Worm (Caenorhabditis elegans) whole organism, L3 larva: ENCODE results near the gene rab-39.

Experiments
- ama-1 ChIP-seq: fragments of 150-350 bp; optimal IDR thresholded peaks from 2 replicates; lab custom pipeline; 2018
- ceh-82 ChIP-seq: fragments of 150-350 bp; optimal IDR thresholded peaks from 2 replicates; lab custom pipeline; 2014; ENCODE audit warnings: missing biosample characterization, missing genetic modification characterization
- ceh-9 ChIP-seq: sonication (generic microtip); optimal IDR thresholded peaks from 2 replicates; lab custom pipeline; 2018; ENCODE audit warnings: missing biosample characterization, missing genetic modification characterization
- daf-12 ChIP-seq: fragments of 150-350 bp; optimal IDR thresholded peaks from 2 replicates; lab custom pipeline; 2014; ENCODE audit warnings: missing biosample characterization, missing genetic modification reagents, missing genetic modification characterization
- egl-27 ChIP-seq: sonication (generic microtip); optimal IDR thresholded peaks from 4 replicates; lab custom pipeline; 2017; ENCODE audit warnings: missing biosample characterization, missing genetic modification reagents, missing genetic modification characterization
- egl-5 ChIP-seq: fragments of 150-350 bp; optimal IDR thresholded peaks from 2 replicates; lab custom pipeline; 2017; ENCODE audit warnings: missing biosample characterization, missing genetic modification reagents, missing genetic modification characterization, inconsistent platforms
- elt-2 ChIP-seq: sonication (generic microtip); optimal IDR thresholded peaks from 2 replicates; lab custom pipeline; 2016; ENCODE audit warnings: missing genetic modification reagents, mild to moderate bottlenecking, missing genetic modification characterization, missing compliant biosample characterization
- elt-3 ChIP-seq, 3 experiments: fragments of 150-350 bp in 1 of 3; sonication (generic microtip) in 2 of 3; optimal IDR thresholded peaks; 2 replicates in 2 of 3; 4 replicates in 1 of 3; lab custom pipeline; 2014 to 2017; ENCODE audit warnings: missing biosample characterization in 3 of 3, missing genetic modification characterization in 3 of 3
- fkh-10 ChIP-seq: sonication (generic microtip); optimal IDR thresholded peaks from 2 replicates; lab custom pipeline; 2017; ENCODE audit warnings: missing biosample characterization, missing genetic modification reagents, missing genetic modification characterization
- hmg-11 ChIP-seq: sonication (generic microtip); optimal IDR thresholded peaks from 2 replicates; lab custom pipeline; 2016; ENCODE audit warnings: missing genetic modification characterization, missing compliant biosample characterization
- lin-15B ChIP-seq: fragments of 150-350 bp; optimal IDR thresholded peaks from 2 replicates; lab custom pipeline; 2014; ENCODE audit warnings: missing biosample characterization, missing genetic modification characterization
- lsy-12 ChIP-seq: sonication (generic microtip); optimal IDR thresholded peaks from 2 replicates; lab custom pipeline; 2016; ENCODE audit warnings: mild to moderate bottlenecking, missing genetic modification characterization, missing compliant biosample characterization
- mdl-1 ChIP-seq: fragments of 150-350 bp; optimal IDR thresholded peaks from 2 replicates; lab custom pipeline; 2014; ENCODE audit warnings: missing biosample characterization, missing genetic modification characterization
- mml-1 ChIP-seq: fragments of 150-350 bp; sonication (generic microtip); optimal IDR thresholded peaks from 3 replicates; lab custom pipeline; 2014; ENCODE audit warnings: missing biosample characterization, missing genetic modification characterization
- nfya-1 ChIP-seq: sonication (generic microtip); optimal IDR thresholded peaks from 2 replicates; lab custom pipeline; 2017; ENCODE audit warnings: missing genetic modification characterization, mild to moderate bottlenecking, missing compliant biosample characterization, antibody characterized with exemption, moderate library complexity; ENCODE audit not compliant: insufficient read depth
- nhr-11 ChIP-seq: fragments of 150-350 bp; optimal IDR thresholded peaks from 2 replicates; lab custom pipeline; 2014; ENCODE audit warnings: missing biosample characterization, missing genetic modification characterization
- nhr-12 ChIP-seq: fragments of 150-350 bp; optimal IDR thresholded peaks from 2 replicates; lab custom pipeline; 2014; ENCODE audit warnings: missing biosample characterization, missing genetic modification characterization
- nhr-25 ChIP-seq: sonication (generic microtip); optimal IDR thresholded peaks from 2 replicates; lab custom pipeline; 2017; ENCODE audit warnings: missing biosample characterization, missing genetic modification characterization
- nhr-28 ChIP-seq: fragments of 150-350 bp; optimal IDR thresholded peaks from 2 replicates; lab custom pipeline; 2014; ENCODE audit warnings: missing biosample characterization, missing genetic modification characterization
- nhr-43 ChIP-seq: sonication (generic microtip); optimal IDR thresholded peaks from 2 replicates; lab custom pipeline; 2016; ENCODE audit warnings: mild to moderate bottlenecking, missing genetic modification characterization, missing compliant biosample characterization; ENCODE audit not compliant: poor library complexity, severe bottlenecking
- nhr-67 ChIP-seq: fragments of 150-350 bp; optimal IDR thresholded peaks from 2 replicates; lab custom pipeline; 2014; ENCODE audit warnings: missing biosample characterization, missing genetic modification characterization
- nhr-77 ChIP-seq: fragments of 150-350 bp; optimal IDR thresholded peaks from 2 replicates; lab custom pipeline; 2014; ENCODE audit warnings: missing biosample characterization, missing genetic modification characterization
- pha-4 ChIP-seq: fragments of 150-350 bp; optimal IDR thresholded peaks from 2 replicates; lab custom pipeline; 2014; ENCODE audit warnings: missing biosample characterization, missing genetic modification reagents, missing genetic modification characterization
- sea-2 ChIP-seq: fragments of 150-350 bp; sonication (generic microtip); optimal IDR thresholded peaks from 4 replicates; lab custom pipeline; 2014; ENCODE audit warnings: missing biosample characterization, missing genetic modification reagents, missing genetic modification characterization
- skn-1 ChIP-seq: fragments of 150-350 bp; optimal IDR thresholded peaks from 2 replicates; lab custom pipeline; 2014; ENCODE audit warnings: missing biosample characterization, missing genetic modification characterization
- snpc-4 ChIP-seq: fragments of 150-350 bp; optimal IDR thresholded peaks from 2 replicates; lab custom pipeline; 2014; ENCODE audit warnings: missing biosample characterization, missing genetic modification characterization
- tbx-2 ChIP-seq: sonication (generic microtip); optimal IDR thresholded peaks from 2 replicates; lab custom pipeline; 2016; ENCODE audit warnings: mild to moderate bottlenecking, missing genetic modification characterization, missing compliant biosample characterization
- unc-39 ChIP-seq: sonication (generic microtip); optimal IDR thresholded peaks from 4 replicates; lab custom pipeline; 2017; ENCODE audit warnings: missing biosample characterization, missing genetic modification characterization
- unc-62 ChIP-seq: fragments of 150-350 bp; sonication (generic microtip); optimal IDR thresholded peaks from 4 replicates; lab custom pipeline; 2014; ENCODE audit warnings: missing biosample characterization, missing genetic modification reagents, missing genetic modification characterization
- ztf-4 ChIP-seq: fragments of 150-350 bp; optimal IDR thresholded peaks from 2 replicates; lab custom pipeline; 2014; ENCODE audit warnings: missing biosample characterization, missing genetic modification characterization

rab-39 gene

ce11 chrII:9319058-9319915 is 3.4 kb downstream of the rab-39 start, which contains the start of the genes csa-1 and wdfy-2:
TSS of gene csa-1 (minus strand) at chrII:9319726.
TSS of gene wdfy-2 (plus strand) at chrII:9319865.
- peak; percentile 41 for TF ChIP-seq nfya-1 (tag; lab: Kevin White, UChicago)
- no peak for TF ChIP-seq sea-2
- TF ChIP-seq elt-2 (tag; lab: Kevin White, UChicago): peak; percentile 8
- TF ChIP-seq pha-4 (tag; lab: Kevin White, UChicago): peak; percentile 70

ce11 chrII:9316801-9317200 is 5.9 kb downstream of the rab-39 start:
- TF ChIP-seq pha-4 (tag; lab: Kevin White, UChicago): no peak
- TF ChIP-seq ama-1 (lab: Kevin White, UChicago): no peak
- no peak for TF ChIP-seq snpc-4
- TF ChIP-seq elt-3 (tag; optimal IDR thresholded peaks at IDR 0.05; lab: Kevin White, UChicago): no peak
- no peak for TF ChIP-seq nhr-67 (tag; lab: Kevin White, UChicago)
- TF ChIP-seq, all 47 proteins: peak for 0

- TF ChIP-seq ztf-4: no peak
- no peak for TF ChIP-seq nhr-11 (tag; lab: Kevin White, UChicago)
- no peak for TF ChIP-seq nhr-77 (tag; lab: Kevin White, UChicago)
- no peak for TF ChIP-seq nhr-12 (tag; lab: Kevin White, UChicago)
- no peak for TF ChIP-seq lin-15B
- TF ChIP-seq unc-62: peak; percentile 59
- no peak for TF ChIP-seq lsy-12
- TF ChIP-seq daf-12: no peak
- TF ChIP-seq nfya-1 (tag; lab: Kevin White, UChicago): peak; percentile 1
- TF ChIP-seq egl-5 (tag; lab: Kevin White, UChicago): no peak
- TF ChIP-seq mml-1 (tag; lab: Kevin White, UChicago): no peak
- no peak for TF ChIP-seq skn-1 (tag; lab: Kevin White, UChicago)
Observed at ce11 chrII:9315692-9316091, 7.0 kb downstream of the rab-39 start.

- TF ChIP-seq hmg-11 (tag; lab: Kevin White, UChicago) (no peak), egl-5 (tag; lab: Kevin White, UChicago) (no peak), mdl-1 (tag; lab: Kevin White, UChicago) (no peak), daf-12 (no peak), lsy-12 (no peak), pha-4 (tag; lab: Kevin White, UChicago) (no peak), lin-15B (no peak), nhr-25 (no peak), elt-3 (tag; optimal IDR thresholded peaks at IDR 0.05; lab: Kevin White, UChicago) (no peak)
Observed at ce11 chrII:9314733-9315132, 8.0 kb downstream of the rab-39 start.

ce11 chrII:9313335-9313734 is 9.4 kb downstream of the rab-39 start:
- TF ChIP-seq ceh-9 (tag; lab: Kevin White, UChicago) (no peak), nhr-43 (no peak), egl-27 (tag; lab: Kevin White, UChicago) (no peak), tbx-2 (tag; lab: Kevin White, UChicago) (no peak), ceh-82 (tag; lab: Kevin White, UChicago) (no peak), hmg-11 (tag; lab: Kevin White, UChicago) (no peak), nhr-77 (tag; lab: Kevin White, UChicago) (no peak), mml-1 (tag; lab: Kevin White, UChicago) (no peak), nhr-67 (tag; lab: Kevin White, UChicago) (no peak), nhr-11 (tag; lab: Kevin White, UChicago) (no peak)

ce11 chrII:9311702-9312101 is 11.0 kb downstream of the rab-39 start:
- TF ChIP-seq sea-2: peak; percentile 2
- no peak for TF ChIP-seq unc-39
- no peak for TF ChIP-seq ama-1 (lab: Kevin White, UChicago)
- TF ChIP-seq nfya-1 (tag; lab: Kevin White, UChicago): peak; percentile 9
- no peak for TF ChIP-seq nhr-28 (tag; lab: Kevin White, UChicago)
- peak; percentile 96 for TF ChIP-seq fkh-10 (GFP tag; lab: Kevin White, UChicago)
